Worm (Caenorhabditis elegans) whole organism, midembryonic: ENCODE data around the gene cest-5.1.
"Not testable (repeated sequence)": the region's sequence is repeated elsewhere in the genome, so short reads cannot be mapped to it uniquely, and the experiment has no call there.

Experiments
- klf-2 ChIP-seq: fragments of 200-800 bp; sonication (Bioruptor generic); conservative IDR thresholded peaks from 2 replicates; pipeline ENCODE4 v1.3.6; 2022; ENCODE audit warnings: missing genetic modification reagents, missing genetic modification characterization, missing compliant biosample characterization
- med-1 ChIP-seq: sonication (generic microtip); optimal IDR thresholded peaks from 2 replicates; lab custom pipeline; 2017; ENCODE audit warnings: missing genetic modification characterization, mild to moderate bottlenecking, missing compliant biosample characterization, antibody characterized with exemption, missing genetic modification reagents; ENCODE audit not compliant: insufficient read depth
- tab-1 ChIP-seq: fragments of 200-800 bp; sonication (Bioruptor generic); IDR thresholded peaks from 2 replicates; pipeline ENCODE4 v1.3.6; 2022; ENCODE audit warnings: missing genetic modification characterization, missing compliant biosample characterization
- ztf-23 ChIP-seq: fragments of 200-800 bp; sonication (Bioruptor generic); IDR thresholded peaks from 2 replicates; pipeline ENCODE4 v1.3.6; 2022; ENCODE audit warnings: missing genetic modification reagents, missing genetic modification characterization, missing compliant biosample characterization
- ztf-29 ChIP-seq: fragments of 200-800 bp; sonication (Bioruptor generic); IDR thresholded peaks from 2 replicates; pipeline ENCODE4 v1.3.6; 2022; ENCODE audit warnings: missing genetic modification reagents, missing genetic modification characterization, missing compliant biosample characterization

DNA sequence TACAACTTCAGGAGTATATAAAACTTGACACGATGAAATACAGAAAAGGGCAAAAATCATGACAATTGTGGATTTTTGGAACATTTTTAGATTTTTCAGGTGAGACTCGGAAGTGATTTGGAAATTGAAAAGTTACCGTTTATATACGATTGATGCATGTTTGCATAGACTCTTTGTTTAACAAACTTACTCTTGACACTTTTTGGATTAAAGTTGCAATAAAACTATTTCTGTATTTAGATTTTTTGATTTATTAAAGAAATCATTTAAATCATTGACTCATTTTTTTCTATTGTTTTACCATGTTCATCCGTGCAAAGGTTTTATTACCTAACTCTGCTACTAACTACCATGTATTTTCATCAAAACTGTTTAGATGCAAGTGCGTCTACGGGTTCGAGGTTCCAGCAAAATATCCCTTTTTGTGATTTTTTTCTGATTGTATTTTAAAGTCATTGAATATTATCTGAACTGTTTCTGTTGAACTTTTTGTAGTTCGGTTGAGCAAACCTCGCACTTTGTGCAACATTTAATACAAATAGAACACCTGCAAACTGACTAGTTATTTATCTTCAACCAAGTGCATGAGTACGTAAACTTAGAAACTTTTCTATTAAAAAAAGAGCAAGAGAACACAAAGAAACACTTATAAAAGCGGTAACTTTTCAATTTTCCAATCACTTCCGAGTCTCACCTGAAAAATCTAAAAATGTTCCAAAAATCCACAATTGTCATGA is 40.4 kb downstream of the cest-5.1 start, which contains the start of the genes nspb-1 and nspb-2:
- TF ChIP-seq tab-1 (GFP tag; lab: Robert Waterston, UW); med-1 (GFP tag; lab: Kevin White, UChicago); klf-2; ztf-23; ztf-29 (GFP tag; lab: Robert Waterston, UW): not testable (repeated sequence)
